Worm (Caenorhabditis elegans) whole organism, L1 larva: ENCODE data around the gene npp-9.
"Not testable (repeated sequence)": the region's sequence is repeated elsewhere in the genome, so short reads cannot be mapped to it uniquely, and the experiment has no call there.

Experiments
- alr-1 ChIP-seq: fragments of 200-800 bp; sonication (Bioruptor generic); optimal IDR thresholded peaks from 2 replicates; lab custom pipeline; 2018; ENCODE audit warnings: borderline replicate concordance, mild to moderate bottlenecking, missing genetic modification characterization, missing compliant biosample characterization
- unc-62 ChIP-seq: fragments of 150-350 bp; optimal IDR thresholded peaks from 2 replicates; lab custom pipeline; 2014; ENCODE audit warnings: missing biosample characterization, missing genetic modification reagents, missing genetic modification characterization

ce11 chrIII:3453486-3453885 is 49.2 kb upstream of the npp-9 start, which contains the start of gene C34C12.2:
- TF ChIP-seq alr-1 (tag; lab: Kevin White, UChicago); unc-62 (GFP tag; lab: Kevin White, UChicago): not testable (repeated sequence)
